Fruit fly (Drosophila melanogaster): ENCODE data around the gene CG3078.
A peak's percentile ranks its signal among the peaks of the same experiment; 100 is the strongest.

- TF ChIP-seq CG14655 (GFP tag; optimal IDR thresholded peaks at IDR 0.05) = peak; percentile 6
- no peak for TF ChIP-seq CG17806 (tag; optimal IDR thresholded peaks at IDR 0.05)
- no peak for TF ChIP-seq CG12605 (GFP tag; IDR thresholded peaks at IDR 0.05)
- TF ChIP-seq CG15710 (tag; optimal IDR thresholded peaks at IDR 0.05) = no peak
- TF ChIP-seq CG8301 (tag; optimal IDR thresholded peaks at IDR 0.05) = no peak
- no peak for TF ChIP-seq Pif1B (GFP tag; optimal IDR thresholded peaks at IDR 0.05)
- no peak for TF ChIP-seq D1 (tag; optimal IDR thresholded peaks at IDR 0.05)
- no peak for TF ChIP-seq CG8159 (tag; optimal IDR thresholded peaks at IDR 0.05)
- TF ChIP-seq CG32121 (GFP tag; IDR thresholded peaks at IDR 0.05) = peak; percentile 47
- TF ChIP-seq CG9948 (tag; optimal IDR thresholded peaks at IDR 0.05) = no peak
- no peak for TF ChIP-seq EcR (GFP tag; optimal IDR thresholded peaks at IDR 0.05)
Observed at dm6 chrX:2212327-2212820, 47.3 kb downstream of the CG3078 start.
